Worm (Caenorhabditis elegans) whole organism, L2 larva: ENCODE data around the gene Y51A2B.16.
"Not testable (repeated sequence)": the region's sequence is repeated elsewhere in the genome, so short reads cannot be mapped to it uniquely, and the experiment has no call there.

Experiments
- C34F6.9 ChIP-seq: fragments of 150-350 bp; optimal IDR thresholded peaks from 2 replicates; lab custom pipeline; 2014; ENCODE audit warnings: missing biosample characterization, missing genetic modification characterization
- F13H6.1 ChIP-seq: sonication (generic microtip); optimal IDR thresholded peaks from 2 replicates; lab custom pipeline; 2016; ENCODE audit warnings: missing genetic modification characterization, missing compliant biosample characterization
- R02D3.7 ChIP-seq: fragments of 150-350 bp; optimal IDR thresholded peaks from 2 replicates; lab custom pipeline; 2014; ENCODE audit warnings: missing biosample characterization, missing genetic modification characterization
- Y55F3AM.14 ChIP-seq: fragments of 200-800 bp; sonication (Bioruptor generic); optimal IDR thresholded peaks from 2 replicates; lab custom pipeline; 2018; ENCODE audit warnings: mild to moderate bottlenecking, missing genetic modification characterization, missing compliant biosample characterization
- ZK546.5 ChIP-seq: sonication (generic microtip); optimal IDR thresholded peaks from 2 replicates; lab custom pipeline; 2017; ENCODE audit warnings: missing biosample characterization, missing genetic modification characterization
- alr-1 ChIP-seq: fragments of 150-350 bp; optimal IDR thresholded peaks from 2 replicates; lab custom pipeline; 2014; ENCODE audit warnings: missing biosample characterization, missing genetic modification characterization
- aly-2 ChIP-seq: fragments of 150-350 bp; optimal IDR thresholded peaks from 2 replicates; lab custom pipeline; 2014; ENCODE audit warnings: missing biosample characterization, missing genetic modification characterization
- ama-1 ChIP-seq: fragments of 150-350 bp; optimal IDR thresholded peaks from 2 replicates; lab custom pipeline; 2018; ENCODE audit warnings: inconsistent platforms
- blmp-1 ChIP-seq: sonication (generic microtip); optimal IDR thresholded peaks from 2 replicates; lab custom pipeline; 2017; ENCODE audit warnings: missing genetic modification characterization, mild to moderate bottlenecking, missing compliant biosample characterization, antibody characterized with exemption, moderate library complexity; ENCODE audit not compliant: insufficient read depth
- ceh-16 ChIP-seq: fragments of 150-350 bp; optimal IDR thresholded peaks from 2 replicates; lab custom pipeline; 2014; ENCODE audit warnings: missing biosample characterization, missing genetic modification characterization
- crh-2 ChIP-seq: sonication (generic microtip); optimal IDR thresholded peaks from 2 replicates; lab custom pipeline; 2017; ENCODE audit warnings: missing biosample characterization, missing genetic modification characterization
- egl-27 ChIP-seq: sonication (generic microtip); optimal IDR thresholded peaks from 3 replicates; lab custom pipeline; 2017; ENCODE audit warnings: missing biosample characterization, missing genetic modification reagents, missing genetic modification characterization
- elt-1 ChIP-seq: fragments of 150-350 bp; optimal IDR thresholded peaks from 2 replicates; lab custom pipeline; 2014; ENCODE audit warnings: missing biosample characterization, missing genetic modification characterization
- fos-1 ChIP-seq: fragments of 150-350 bp; optimal IDR thresholded peaks from 2 replicates; lab custom pipeline; 2014; ENCODE audit warnings: missing biosample characterization, missing genetic modification characterization
- lin-13 ChIP-seq: fragments of 150-350 bp; optimal IDR thresholded peaks from 2 replicates; lab custom pipeline; 2014; ENCODE audit warnings: missing biosample characterization, missing genetic modification reagents, missing genetic modification characterization
- lsy-2 ChIP-seq, 2 experiments: fragments of 150-350 bp in 1 of 2; sonication (generic microtip) in 1 of 2; optimal IDR thresholded peaks; 2 replicates each; lab custom pipeline; 2014 to 2017; ENCODE audit warnings: missing biosample characterization in 2 of 2, missing genetic modification characterization in 2 of 2
- mab-5 ChIP-seq: fragments of 150-350 bp; optimal IDR thresholded peaks from 2 replicates; lab custom pipeline; 2014; ENCODE audit warnings: missing biosample characterization, missing genetic modification characterization
- mdl-1 ChIP-seq, 2 experiments: fragments of 150-350 bp in 1 of 2; sonication (generic microtip) in 1 of 2; optimal IDR thresholded peaks; 2 replicates each; lab custom pipeline; 2017; ENCODE audit warnings: missing biosample characterization in 2 of 2, missing genetic modification characterization in 2 of 2
- nhr-11 ChIP-seq: fragments of 150-350 bp; optimal IDR thresholded peaks from 2 replicates; lab custom pipeline; 2014; ENCODE audit warnings: missing biosample characterization, missing genetic modification characterization
- nhr-12 ChIP-seq: fragments of 150-350 bp; optimal IDR thresholded peaks from 2 replicates; lab custom pipeline; 2014; ENCODE audit warnings: missing biosample characterization, missing genetic modification characterization
- nhr-129 ChIP-seq: fragments of 150-350 bp; optimal IDR thresholded peaks from 2 replicates; lab custom pipeline; 2014; ENCODE audit warnings: missing biosample characterization, missing genetic modification characterization
- nhr-21 ChIP-seq: fragments of 150-350 bp; optimal IDR thresholded peaks from 2 replicates; lab custom pipeline; 2014; ENCODE audit warnings: missing biosample characterization, missing genetic modification characterization
- nhr-237 ChIP-seq: fragments of 150-350 bp; optimal IDR thresholded peaks from 2 replicates; lab custom pipeline; 2014; ENCODE audit warnings: missing biosample characterization, missing genetic modification characterization
- nhr-25 ChIP-seq: fragments of 150-350 bp; sonication (generic microtip); optimal IDR thresholded peaks from 3 replicates; lab custom pipeline; 2014; ENCODE audit warnings: missing biosample characterization, missing genetic modification characterization
- nhr-77 ChIP-seq: fragments of 150-350 bp; optimal IDR thresholded peaks from 2 replicates; lab custom pipeline; 2014; ENCODE audit warnings: missing biosample characterization, missing genetic modification characterization
- peb-1 ChIP-seq: fragments of 150-350 bp; optimal IDR thresholded peaks from 2 replicates; lab custom pipeline; 2014; ENCODE audit warnings: missing biosample characterization, missing genetic modification characterization
- sem-4 ChIP-seq: fragments of 150-350 bp; optimal IDR thresholded peaks from 2 replicates; lab custom pipeline; 2014; ENCODE audit warnings: missing biosample characterization, missing genetic modification reagents, missing genetic modification characterization
- skn-1 ChIP-seq: sonication (generic microtip); optimal IDR thresholded peaks from 2 replicates; lab custom pipeline; 2017; ENCODE audit warnings: missing biosample characterization, missing genetic modification characterization
- sma-3 ChIP-seq: sonication (generic microtip); optimal IDR thresholded peaks from 2 replicates; lab custom pipeline; 2016; ENCODE audit warnings: missing genetic modification reagents, missing genetic modification characterization, missing compliant biosample characterization
- sma-9 ChIP-seq, 2 experiments: fragments of 150-350 bp in 1 of 2; sonication (generic microtip) in 1 of 2; optimal IDR thresholded peaks; 2 replicates each; lab custom pipeline; 2014 to 2016; ENCODE audit warnings: missing genetic modification characterization in 2 of 2, mild to moderate bottlenecking in 1 of 2, missing biosample characterization in 1 of 2, missing compliant biosample characterization in 1 of 2, missing genetic modification reagents in 1 of 2, moderate library complexity in 1 of 2
- snpc-4 ChIP-seq: fragments of 150-350 bp; optimal IDR thresholded peaks from 2 replicates; lab custom pipeline; 2014; ENCODE audit warnings: missing biosample characterization, missing genetic modification characterization
- unc-55 ChIP-seq: fragments of 150-350 bp; sonication (generic microtip); optimal IDR thresholded peaks from 3 replicates; lab custom pipeline; 2014; ENCODE audit warnings: missing biosample characterization, missing genetic modification reagents, missing genetic modification characterization
- ztf-1 ChIP-seq: fragments of 200-800 bp; sonication (Bioruptor generic); conservative IDR thresholded peaks from 2 replicates; pipeline ENCODE4 v1.3.6; 2022; ENCODE audit warnings: missing genetic modification characterization, missing compliant biosample characterization
- ztf-11 ChIP-seq: sonication (generic microtip); optimal IDR thresholded peaks from 2 replicates; lab custom pipeline; 2017; ENCODE audit warnings: missing biosample characterization, missing genetic modification characterization
- ztf-4 ChIP-seq: fragments of 150-350 bp; optimal IDR thresholded peaks from 2 replicates; lab custom pipeline; 2014; ENCODE audit warnings: missing biosample characterization, missing genetic modification characterization

Y51A2B.16 gene

ce11 chrV:18397814-18398213 is at the start of gene Y51A2B.16:
TSS of gene Y51A2B.16 (minus strand) at chrV:18397914.
- TF ChIP-seq unc-55 (GFP tag; lab: Kevin White, UChicago) (no peak), ceh-16 (tag; lab: Kevin White, UChicago) (no peak), sma-9 (GFP tag; optimal IDR thresholded peaks at IDR 0.05; lab: Kevin White, UChicago) (no peak), sma-9 (tag; optimal IDR thresholded peaks at IDR 0.05; lab: Kevin White, UChicago) (no peak), nhr-12 (tag; lab: Kevin White, UChicago) (no peak), crh-2 (tag; lab: Kevin White, UChicago) (no peak), snpc-4 (tag; lab: Kevin White, UChicago) (no peak), peb-1 (tag; lab: Kevin White, UChicago) (no peak), nhr-77 (tag; lab: Kevin White, UChicago) (no peak), fos-1 (tag; lab: Kevin White, UChicago) (no peak), nhr-129 (tag; lab: Kevin White, UChicago) (no peak), mab-5 (no peak), F13H6.1 (tag; lab: Kevin White, UChicago) (no peak), ZK546.5 (tag; lab: Kevin White, UChicago) (no peak)
- TF ChIP-seq, all 48 proteins: peak for 0

- TF ChIP-seq elt-1 (tag; lab: Kevin White, UChicago) (no peak), alr-1 (tag; lab: Kevin White, UChicago) (no peak), ztf-11 (tag; lab: Kevin White, UChicago) (no peak), snpc-4 (tag; lab: Kevin White, UChicago) (no peak), sma-3 (GFP tag; lab: Kevin White, UChicago) (no peak), Y55F3AM.14 (GFP tag; lab: Kevin White, UChicago) (no peak), lin-13 (GFP tag; lab: Kevin White, UChicago) (no peak), nhr-12 (tag; lab: Kevin White, UChicago) (no peak), skn-1 (tag; lab: Kevin White, UChicago) (no peak), nhr-237 (tag; lab: Kevin White, UChicago) (no peak), aly-2 (tag; lab: Kevin White, UChicago) (no peak), nhr-129 (tag; lab: Kevin White, UChicago) (no peak)
Observed at ce11 chrV:18444118-18444517, 46.4 kb upstream of the Y51A2B.16 start, which contains the start of gene ZK228.1. TSS of gene ZK228.1 (plus strand) at chrV:18444418.

- TF ChIP-seq egl-27; fos-1 (tag; lab: Kevin White, UChicago); sem-4 (tag; lab: Kevin White, UChicago): not testable (repeated sequence)
Observed at ce11 chrV:18439469-18439868, 41.8 kb upstream of the Y51A2B.16 start, which contains the start of gene ZK262.9. TSS of gene ZK262.9 (plus strand) at chrV:18439769.

ce11 chrV:18438081-18438480 is 40.4 kb upstream of the Y51A2B.16 start, which contains the start of gene ZK262.8:
TSS of gene ZK262.8 (plus strand) at chrV:18438381.
- TF ChIP-seq C34F6.9 (no peak), ztf-4 (no peak), nhr-77 (tag; lab: Kevin White, UChicago) (no peak), unc-55 (GFP tag; lab: Kevin White, UChicago) (no peak), skn-1 (tag; lab: Kevin White, UChicago) (no peak), blmp-1 (tag; lab: Kevin White, UChicago) (no peak), nhr-11 (tag; lab: Kevin White, UChicago) (no peak), lsy-2 (tag; optimal IDR thresholded peaks at IDR 0.05; lab: Kevin White, UChicago) (no peak), mdl-1 (tag; optimal IDR thresholded peaks at IDR 0.05; lab: Kevin White, UChicago) (no peak), sem-4 (tag; lab: Kevin White, UChicago) (no peak)

ce11 chrV:18434961-18435360 is 37.2 kb upstream of the Y51A2B.16 start, which contains the start of gene ZK262.20:
TSS of gene ZK262.20 (minus strand) at chrV:18435061.
- TF ChIP-seq nhr-21, result no peak
- TF ChIP-seq ztf-1 (GFP tag; lab: Robert Waterston, UW), result no peak
- TF ChIP-seq mab-5, result no peak
- no peak for TF ChIP-seq alr-1 (tag; lab: Kevin White, UChicago)
- no peak for TF ChIP-seq R02D3.7 (tag; lab: Kevin White, UChicago)
- TF ChIP-seq elt-1 (tag; lab: Kevin White, UChicago), result no peak
- TF ChIP-seq lin-13 (GFP tag; lab: Kevin White, UChicago), result no peak
- TF ChIP-seq ceh-16 (tag; lab: Kevin White, UChicago), result no peak
- TF ChIP-seq ztf-4, result no peak
- no peak for TF ChIP-seq snpc-4 (tag; lab: Kevin White, UChicago)
- TF ChIP-seq ztf-11 (tag; lab: Kevin White, UChicago), result no peak
- no peak for TF ChIP-seq fos-1 (tag; lab: Kevin White, UChicago)
- no peak for TF ChIP-seq C34F6.9
- no peak for TF ChIP-seq F13H6.1 (tag; lab: Kevin White, UChicago)
- no peak for TF ChIP-seq ama-1 (lab: Kevin White, UChicago)
- TF ChIP-seq nhr-77 (tag; lab: Kevin White, UChicago), result no peak
- no peak for TF ChIP-seq nhr-25
